Worm (Caenorhabditis elegans) whole organism, L1 larva: Measurements from ENCODE around the gene lag-1.

Experiments used
- lir-3 ChIP-seq: sonication (generic microtip); optimal IDR thresholded peaks from 2 replicates; lab custom pipeline; 2016; ENCODE audit warnings: mild to moderate bottlenecking, missing genetic modification characterization, moderate library complexity, missing compliant biosample characterization; ENCODE audit not compliant: poor library complexity
- nhr-77 ChIP-seq: fragments of 150-350 bp; optimal IDR thresholded peaks from 2 replicates; lab custom pipeline; 2014; ENCODE audit warnings: missing biosample characterization, missing genetic modification characterization
- zag-1 ChIP-seq: fragments of 150-350 bp; optimal IDR thresholded peaks from 2 replicates; lab custom pipeline; 2014; ENCODE audit warnings: missing biosample characterization, missing genetic modification characterization

- no peak for TF ChIP-seq lir-3
- no peak for TF ChIP-seq zag-1
- TF ChIP-seq nhr-77 (tag; lab: Kevin White, UChicago): no peak
Observed at ce11 chrIV:6093477-6094314, 1.5 kb upstream of the lag-1 start, which contains the start of gene cpi-1.
